Fruit fly (Drosophila melanogaster): ENCODE data around the gene CG5989.

The CG5989 gene

DNA sequence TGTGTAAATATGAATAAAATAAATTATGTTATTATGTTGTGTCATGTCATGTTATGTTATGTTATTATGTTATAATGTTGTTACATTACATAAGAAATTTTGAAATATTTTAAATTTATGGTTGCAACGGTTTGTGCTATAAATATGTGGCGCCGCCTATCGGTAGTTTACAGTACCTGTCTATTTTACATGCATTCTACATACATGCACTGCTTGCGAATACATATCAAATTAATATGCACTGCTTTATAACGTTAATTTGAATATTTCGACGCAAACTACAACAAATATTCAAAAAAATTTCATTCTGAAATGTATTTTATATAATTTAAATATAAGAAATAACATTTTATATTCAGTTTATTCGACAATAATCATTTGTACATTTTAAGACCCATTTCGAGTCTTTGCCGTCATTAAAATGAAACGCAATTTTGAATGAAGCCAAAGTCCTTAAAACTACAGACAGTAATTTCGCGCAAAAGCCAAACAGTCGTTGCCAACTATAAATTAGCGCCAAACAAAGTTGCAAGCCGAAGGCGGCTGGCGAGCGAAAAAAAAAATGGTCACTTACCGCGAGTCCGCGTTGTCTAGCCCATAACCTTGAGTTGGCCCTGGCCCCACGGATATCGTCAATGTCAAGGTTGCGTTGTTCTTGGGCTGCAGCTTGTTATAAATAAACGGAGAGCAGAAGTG lies 48.1 kb upstream of the CG5989 start (continued):
- TF ChIP-seq CG9727 (GFP tag; optimal IDR thresholded peaks at IDR 0.05) (no peak), knrl (GFP tag; IDR thresholded peaks at IDR 0.05; ENCODE audit: partially characterized antibody) (peak; percentile 64; the same call in 1 of the 3 replicates), ranshi (GFP tag; IDR thresholded peaks at IDR 0.05) (0 out of 2 replicates have a peak, but pooled peaks have one; percentile 7), Oli (tag; optimal IDR thresholded peaks at IDR 0.05) (no peak), BtbVII (GFP tag; optimal IDR thresholded peaks at IDR 0.05) (no peak), Abd-B (GFP tag; optimal IDR thresholded peaks at IDR 0.05) (peak; percentile 41), Myb (GFP tag; optimal IDR thresholded peaks at IDR 0.05) (peak; percentile 97), bbx (GFP tag; IDR thresholded peaks at IDR 0.05; ENCODE audit: partially characterized antibody) (peak; percentile 30; the same call in 1 of the 2 replicates), fu2 (GFP tag; optimal IDR thresholded peaks at IDR 0.05) (no peak), croc (GFP tag; conservative IDR thresholded peaks at IDR 0.05) (no peak), jing (GFP tag; optimal IDR thresholded peaks at IDR 0.05) (no peak), chinmo (GFP tag; IDR thresholded peaks at IDR 0.05; ENCODE audit: partially characterized antibody) (peak; percentile 77; the same call in 1 of the 4 replicates), B-H1 (GFP tag; IDR thresholded peaks at IDR 0.05) (no peak), CG42726 (GFP tag; IDR thresholded peaks at IDR 0.05; ENCODE audit: partially characterized antibody) (peak; percentile 73)

- TF ChIP-seq ac (GFP tag; optimal IDR thresholded peaks at IDR 0.05): no peak
- no peak for TF ChIP-seq CG2875 (GFP tag; optimal IDR thresholded peaks at IDR 0.05)
- TF ChIP-seq BEAF-32 (GFP tag; optimal IDR thresholded peaks at IDR 0.05): no peak
- TF ChIP-seq kay (GFP tag; optimal IDR thresholded peaks at IDR 0.05): no peak
- TF ChIP-seq CG18011 (GFP tag; optimal IDR thresholded peaks at IDR 0.05): no peak
- TF ChIP-seq CG2889 (GFP tag; IDR thresholded peaks at IDR 0.05): no peak
Observed at dm6 chr3L:8648836-8649235, 44.9 kb upstream of the CG5989 start, which contains the start of gene Arr2. TSS of gene Arr2 (minus strand) at chr3L:8648936.

- TF ChIP-seq eyg (GFP tag; optimal IDR thresholded peaks at IDR 0.05): no peak
- no peak for TF ChIP-seq esg (GFP tag; conservative IDR thresholded peaks at IDR 0.05)
- peak; percentile 60; the same call in 1 of the 2 replicates for TF ChIP-seq seq (GFP tag; IDR thresholded peaks at IDR 0.05)
- TF ChIP-seq scrt (GFP tag; optimal IDR thresholded peaks at IDR 0.05): peak; percentile 91
- TF ChIP-seq repo (GFP tag; optimal IDR thresholded peaks at IDR 0.05): no peak
- no peak for TF ChIP-seq CG12769 (tag; optimal IDR thresholded peaks at IDR 0.05)
- peak; percentile 93 for TF ChIP-seq Nf-YC (tag; optimal IDR thresholded peaks at IDR 0.05)
- no peak for TF ChIP-seq Lhr (GFP tag; optimal IDR thresholded peaks at IDR 0.05)
- peak; percentile 93 for TF ChIP-seq Nf-YB (GFP tag; optimal IDR thresholded peaks at IDR 0.05)
- TF ChIP-seq tll (GFP tag; optimal IDR thresholded peaks at IDR 0.05): no peak
- TF ChIP-seq nmo (GFP tag; optimal IDR thresholded peaks at IDR 0.05): no peak
- TF ChIP-seq tx (GFP tag; optimal IDR thresholded peaks at IDR 0.05): no peak
- no peak for TF ChIP-seq CG1647 (GFP tag; optimal IDR thresholded peaks at IDR 0.05)
- no peak for TF ChIP-seq CG3847 (GFP tag; IDR thresholded peaks at IDR 0.05)
Observed at dm6 chr3L:8646821-8647220, 42.9 kb upstream of the CG5989 start, which contains the start of the genes CG13305 and Pex7. TSS of gene CG13305 (minus strand) at chr3L:8646822. TSS of gene Pex7 (plus strand) at chr3L:8647145.
